Worm (Caenorhabditis elegans): ENCODE data around the gene dod-20.

DNA sequence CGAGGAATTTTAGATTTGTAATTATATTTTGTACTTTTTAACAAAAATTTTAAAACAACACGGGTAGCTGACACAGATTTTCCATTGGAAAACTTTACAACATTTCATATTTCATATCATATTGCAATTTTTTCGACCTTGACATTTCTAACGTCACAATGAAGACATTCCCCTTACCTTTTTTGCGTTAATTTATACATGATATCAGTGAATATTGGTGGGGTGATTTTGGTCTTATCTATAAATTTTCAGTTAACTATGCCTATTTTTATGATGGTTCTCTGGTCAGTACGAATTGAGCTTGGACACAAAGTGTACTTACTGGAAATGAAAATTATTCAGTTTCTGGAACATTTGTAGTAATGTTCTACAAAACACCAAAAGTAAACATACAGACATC is 37.7 kb upstream of the dod-20 start:
- TF ChIP-seq nhr-232 (tag; optimal IDR thresholded peaks at IDR 0.05) (no peak), pag-3 (tag; optimal IDR thresholded peaks at IDR 0.05; ENCODE audit: borderline replicate concordance) (no peak), eyg-1 (tag; optimal IDR thresholded peaks at IDR 0.05) (no peak), pha-2 (tag; optimal IDR thresholded peaks at IDR 0.05) (no peak), fkh-10 (GFP tag; optimal IDR thresholded peaks at IDR 0.05) (no peak), ama-1 (optimal IDR thresholded peaks at IDR 0.05) (no peak), zip-5 (tag; optimal IDR thresholded peaks at IDR 0.05) (no peak), rnt-1 (tag; optimal IDR thresholded peaks at IDR 0.05) (no peak), hlh-13 (GFP tag; optimal IDR thresholded peaks at IDR 0.05) (no peak), ceh-14 (tag; optimal IDR thresholded peaks at IDR 0.05) (no peak), mec-3 (tag; optimal IDR thresholded peaks at IDR 0.05; ENCODE audit: borderline replicate concordance) (no peak), pqm-1 (tag; optimal IDR thresholded peaks at IDR 0.05) (no peak), unc-86 (tag; optimal IDR thresholded peaks at IDR 0.05) (no peak), pha-4 (tag; optimal IDR thresholded peaks at IDR 0.05) (no peak)

All from whole organism, late embryonic.